Worm (Caenorhabditis elegans) whole organism, young adult: ENCODE measurements around the gene ZK742.3.

Experiments used
- B0035.1 ChIP-seq: sonication (generic microtip); optimal IDR thresholded peaks from 2 replicates; lab custom pipeline; 2016; ENCODE audit warnings: missing genetic modification characterization, mild to moderate bottlenecking, missing compliant biosample characterization, missing genotype, missing genetic modification reagents
- B0336.3 ChIP-seq: fragments of 200-800 bp; sonication (Bioruptor generic); IDR thresholded peaks from 2 replicates; pipeline ENCODE4 v1.3.6; 2022; ENCODE audit warnings: missing genetic modification characterization, missing compliant biosample characterization
- C17E4.6 ChIP-seq: fragments of 200-800 bp; sonication (Bioruptor generic); IDR thresholded peaks from 2 replicates; pipeline ENCODE4 v1.3.6; 2022; ENCODE audit warnings: missing genetic modification reagents, missing genetic modification characterization, missing compliant biosample characterization
- F10E7.11 ChIP-seq: sonication (generic microtip); optimal IDR thresholded peaks from 2 replicates; lab custom pipeline; 2017; ENCODE audit warnings: mild to moderate bottlenecking, missing genetic modification characterization, moderate library complexity, missing compliant biosample characterization
- F33H1.4 ChIP-seq: fragments of 200-800 bp; sonication (Bioruptor generic); IDR thresholded peaks from 2 replicates; pipeline ENCODE4 v1.3.6; 2022; ENCODE audit warnings: missing genetic modification reagents, missing genetic modification characterization, missing compliant biosample characterization
- F49E8.2 ChIP-seq: sonication (generic microtip); optimal IDR thresholded peaks from 3 replicates; lab custom pipeline; 2017; ENCODE audit warnings: missing genetic modification characterization, mild to moderate bottlenecking, missing compliant biosample characterization, antibody characterized with exemption, moderate library complexity; ENCODE audit not compliant: insufficient read depth
- K11D2.4 ChIP-seq: fragments of 200-800 bp; sonication (Bioruptor generic); IDR thresholded peaks from 2 replicates; pipeline ENCODE4 v1.3.6; 2022; ENCODE audit warnings: missing genetic modification reagents, missing genetic modification characterization, missing compliant biosample characterization
- K12H6.12 ChIP-seq: fragments of 200-800 bp; sonication (Bioruptor generic); optimal IDR thresholded peaks from 2 replicates; lab custom pipeline; 2018; ENCODE audit warnings: mild to moderate bottlenecking, missing genetic modification characterization, missing compliant biosample characterization
- T26A5.8 ChIP-seq: sonication (generic microtip); optimal IDR thresholded peaks from 2 replicates; lab custom pipeline; 2016; ENCODE audit warnings: missing genetic modification characterization, missing compliant biosample characterization
- Y56A3A.18 ChIP-seq: fragments of 200-800 bp; sonication (Bioruptor generic); IDR thresholded peaks from 2 replicates; pipeline ENCODE4 v1.3.6; 2022; ENCODE audit warnings: missing genetic modification reagents, missing genetic modification characterization, missing compliant biosample characterization
- ama-1 ChIP-seq, 3 experiments: fragments of 150-350 bp in 1 of 3; sonication (generic microtip) in 2 of 3; optimal IDR thresholded peaks; 2 replicates each; lab custom pipeline; 2014 to 2018; ENCODE audit warnings: missing biosample characterization in 2 of 3, missing genetic modification characterization in 2 of 3, missing genetic modification reagents in 2 of 3
- aptf-3 ChIP-seq: fragments of 200-800 bp; sonication (Bioruptor generic); IDR thresholded peaks from 2 replicates; pipeline ENCODE4 v1.3.6; 2022; ENCODE audit warnings: missing genetic modification characterization, missing compliant biosample characterization
- atf-7 ChIP-seq: sonication (generic microtip); optimal IDR thresholded peaks from 2 replicates; lab custom pipeline; 2017; ENCODE audit warnings: mild to moderate bottlenecking, missing genetic modification characterization, missing compliant biosample characterization
- attf-6 ChIP-seq: fragments of 200-800 bp; sonication (Bioruptor generic); IDR thresholded peaks from 2 replicates; pipeline ENCODE4 v1.3.6; 2022; ENCODE audit warnings: missing genetic modification reagents, missing genetic modification characterization, missing compliant biosample characterization
- bed-2 ChIP-seq: fragments of 200-800 bp; sonication (Bioruptor generic); IDR thresholded peaks from 2 replicates; pipeline ENCODE4 v1.3.6; 2022; ENCODE audit warnings: missing genetic modification reagents, missing genetic modification characterization, missing compliant biosample characterization
- ceh-91 ChIP-seq: fragments of 200-800 bp; sonication (Bioruptor generic); IDR thresholded peaks from 2 replicates; pipeline ENCODE4 v1.3.6; 2022; ENCODE audit warnings: missing genetic modification reagents, missing genetic modification characterization, missing compliant biosample characterization
- chd-7 ChIP-seq: sonication (generic microtip); optimal IDR thresholded peaks from 2 replicates; lab custom pipeline; 2016; ENCODE audit warnings: mild to moderate bottlenecking, missing genetic modification characterization, moderate library complexity, missing compliant biosample characterization
- die-1 ChIP-seq: sonication (generic microtip); optimal IDR thresholded peaks from 2 replicates; lab custom pipeline; 2016; ENCODE audit warnings: missing genotype, mild to moderate bottlenecking, missing genetic modification characterization, missing compliant biosample characterization
- dpff-1 ChIP-seq: sonication (generic microtip); optimal IDR thresholded peaks from 2 replicates; lab custom pipeline; 2017; ENCODE audit warnings: mild to moderate bottlenecking, missing genetic modification characterization, missing compliant biosample characterization
- ekl-4 ChIP-seq: fragments of 200-800 bp; sonication (Bioruptor generic); IDR thresholded peaks from 2 replicates; pipeline ENCODE4 v1.3.6; 2022; ENCODE audit warnings: missing genetic modification reagents, missing genetic modification characterization, missing compliant biosample characterization
- hmg-1.2 ChIP-seq: fragments of 200-800 bp; sonication (Bioruptor generic); IDR thresholded peaks from 2 replicates; pipeline ENCODE4 v1.3.6; 2022; ENCODE audit warnings: missing genetic modification reagents, missing genetic modification characterization, missing compliant biosample characterization
- hmg-20 ChIP-seq: fragments of 200-800 bp; sonication (Bioruptor generic); IDR thresholded peaks from 2 replicates; pipeline ENCODE4 v1.3.6; 2022; ENCODE audit warnings: missing genetic modification reagents, missing genetic modification characterization, missing compliant biosample characterization
- hrde-1 ChIP-seq: sonication (generic microtip); optimal IDR thresholded peaks from 2 replicates; lab custom pipeline; 2016; ENCODE audit warnings: missing genetic modification characterization, mild to moderate bottlenecking, missing compliant biosample characterization, moderate library complexity, missing genotype, missing genetic modification reagents, borderline replicate concordance
- hsf-1 ChIP-seq: fragments of 200-800 bp; sonication (Bioruptor generic); IDR thresholded peaks from 2 replicates; pipeline ENCODE4 v1.3.6; 2022; ENCODE audit warnings: missing genetic modification reagents, missing genetic modification characterization, missing compliant biosample characterization
- let-607 ChIP-seq, 2 experiments: fragments of 200-800 bp in 1 of 2; sonication (Bioruptor generic) in 1 of 2; sonication (generic microtip) in 1 of 2; optimal IDR thresholded peaks; 2 replicates each; lab custom pipeline; 2016 to 2018; ENCODE audit warnings: mild to moderate bottlenecking in 2 of 2, missing compliant biosample characterization in 2 of 2, missing genetic modification characterization in 2 of 2, moderate library complexity in 2 of 2, missing genotype in 1 of 2
- lin-26 ChIP-seq: fragments of 200-800 bp; sonication (Bioruptor generic); IDR thresholded peaks from 2 replicates; pipeline ENCODE4 v1.3.6; 2022; ENCODE audit warnings: missing genetic modification reagents, missing genetic modification characterization, missing compliant biosample characterization
- lin-35 ChIP-seq, 3 experiments: fragments of 150-350 bp in 2 of 3; sonication (generic microtip) in 1 of 3; optimal IDR thresholded peaks; 2 replicates each; lab custom pipeline; 2014 to 2018; ENCODE audit warnings: missing biosample characterization in 3 of 3, missing genetic modification characterization in 3 of 3, missing genetic modification reagents in 3 of 3
- lin-54 ChIP-seq: fragments of 200-800 bp; sonication (Bioruptor generic); optimal IDR thresholded peaks from 2 replicates; lab custom pipeline; 2018; ENCODE audit warnings: mild to moderate bottlenecking, missing genetic modification characterization, missing compliant biosample characterization
- madf-10 ChIP-seq: sonication (generic microtip); optimal IDR thresholded peaks from 2 replicates; lab custom pipeline; 2016; ENCODE audit warnings: mild to moderate bottlenecking, missing genetic modification characterization, missing compliant biosample characterization
- madf-6 ChIP-seq: fragments of 200-800 bp; sonication (Bioruptor generic); IDR thresholded peaks from 2 replicates; pipeline ENCODE4 v1.3.6; 2022; ENCODE audit warnings: missing genetic modification reagents, missing genetic modification characterization, missing compliant biosample characterization
- madf-8 ChIP-seq: fragments of 200-800 bp; sonication (Bioruptor generic); conservative IDR thresholded peaks from 2 replicates; pipeline ENCODE4 v1.3.6; 2022; ENCODE audit warnings: missing genetic modification reagents, missing genetic modification characterization, missing compliant biosample characterization
- nhr-120 ChIP-seq: fragments of 200-800 bp; sonication (Bioruptor generic); IDR thresholded peaks from 2 replicates; pipeline ENCODE4 v1.3.6; 2022; ENCODE audit warnings: missing genetic modification characterization, missing compliant biosample characterization
- rec-8 ChIP-seq, 2 experiments: sonication (generic microtip); optimal IDR thresholded peaks; 2 replicates each; lab custom pipeline; 2016; ENCODE audit warnings: mild to moderate bottlenecking in 2 of 2, missing genetic modification characterization in 2 of 2, missing genetic modification reagents in 2 of 2, missing genotype in 2 of 2, missing biosample characterization in 1 of 2, missing compliant biosample characterization in 1 of 2, moderate library complexity in 1 of 2
- rpc-1 ChIP-seq, 2 experiments: fragments of 150-350 bp in 1 of 2; sonication (generic microtip) in 1 of 2; optimal IDR thresholded peaks; 2 replicates each; lab custom pipeline; 2014 to 2018; ENCODE audit warnings: missing biosample characterization in 1 of 2, missing genetic modification characterization in 1 of 2, missing genetic modification reagents in 1 of 2, missing genotype in 1 of 2
- sea-2 ChIP-seq: fragments of 200-800 bp; sonication (Bioruptor generic); IDR thresholded peaks from 2 replicates; pipeline ENCODE4 v1.3.6; 2022; ENCODE audit warnings: missing genetic modification characterization, missing compliant biosample characterization
- snpc-4 ChIP-seq, 5 experiments: fragments of 150-350 bp in 1 of 5; sonication (generic microtip) in 4 of 5; optimal IDR thresholded peaks; 2 replicates each; lab custom pipeline; 2014 to 2018; ENCODE audit warnings: missing genetic modification characterization in 5 of 5, missing biosample characterization in 3 of 5, antibody characterized with exemption in 2 of 5, mild to moderate bottlenecking in 2 of 5, missing compliant biosample characterization in 2 of 5, missing genotype in 2 of 5, moderate library complexity in 2 of 5, missing genetic modification reagents in 1 of 5
- tlf-1 ChIP-seq: fragments of 200-800 bp; sonication (Bioruptor generic); optimal IDR thresholded peaks from 2 replicates; lab custom pipeline; 2018; ENCODE audit warnings: mild to moderate bottlenecking, missing genetic modification characterization, missing compliant biosample characterization
- unc-130 ChIP-seq: sonication (generic microtip); optimal IDR thresholded peaks from 2 replicates; lab custom pipeline; 2016; ENCODE audit warnings: missing genetic modification reagents, missing genetic modification characterization, missing compliant biosample characterization
- zfh-2 ChIP-seq: fragments of 200-800 bp; sonication (Bioruptor generic); conservative IDR thresholded peaks from 2 replicates; pipeline ENCODE4 v1.3.6; 2022; ENCODE audit warnings: missing genetic modification reagents, missing genetic modification characterization, missing compliant biosample characterization
- ztf-25 ChIP-seq: fragments of 200-800 bp; sonication (Bioruptor generic); IDR thresholded peaks from 2 replicates; pipeline ENCODE4 v1.3.6; 2022; ENCODE audit warnings: missing genetic modification reagents, missing genetic modification characterization, missing compliant biosample characterization
- ztf-26 ChIP-seq: sonication (generic microtip); optimal IDR thresholded peaks from 2 replicates; lab custom pipeline; 2017; ENCODE audit warnings: missing genetic modification characterization, missing compliant biosample characterization

The ZK742.3 gene

ce11 chrV:7781511-7781910 is 28.2 kb downstream of the ZK742.3 start, which contains the start of gene cyp-32A1:
Gene cyp-32A1 (plus strand): TSS chrV:7781811.
- no peak for TF ChIP-seq ama-1 (optimal IDR thresholded peaks at IDR 0.05; lab: Kevin White, UChicago)
- TF ChIP-seq ama-1 (GFP tag; optimal IDR thresholded peaks at IDR 0.05; lab: Kevin White, UChicago): no peak
- no peak for TF ChIP-seq K12H6.12 (tag; lab: Kevin White, UChicago)
- no peak for TF ChIP-seq let-607 (tag; optimal IDR thresholded peaks at IDR 0.05; lab: Kevin White, UChicago)
- no peak for TF ChIP-seq ztf-25 (GFP tag; lab: Robert Waterston, UW)
- TF ChIP-seq rpc-1 (optimal IDR thresholded peaks at IDR 0.05; lab: Kevin White, UChicago): no peak
- TF ChIP-seq rpc-1 (tag; optimal IDR thresholded peaks at IDR 0.05; lab: Kevin White, UChicago): no peak
- no peak for TF ChIP-seq hmg-20 (GFP tag; lab: Robert Waterston, UW)
- no peak for TF ChIP-seq madf-8 (GFP tag; lab: Robert Waterston, UW)
- TF ChIP-seq Y56A3A.18 (GFP tag; lab: Robert Waterston, UW): no peak
- TF ChIP-seq die-1 (tag; lab: Kevin White, UChicago): no peak
- TF ChIP-seq nhr-120: no peak
- no peak for TF ChIP-seq T26A5.8 (tag; lab: Kevin White, UChicago)
- TF ChIP-seq F33H1.4 (GFP tag; lab: Robert Waterston, UW): no peak
- no peak for TF ChIP-seq lin-35 (GFP tag; optimal IDR thresholded peaks at IDR 0.05; lab: Kevin White, UChicago)
- TF ChIP-seq ztf-26 (tag; lab: Kevin White, UChicago): no peak
- no peak for TF ChIP-seq zfh-2 (GFP tag; lab: Robert Waterston, UW)
- no peak for TF ChIP-seq dpff-1 (tag; lab: Kevin White, UChicago)
- TF ChIP-seq B0035.1: no peak
- TF ChIP-seq aptf-3 (GFP tag; lab: Robert Waterston, UW): no peak
- no peak for TF ChIP-seq sea-2
- TF ChIP-seq hmg-1.2 (GFP tag; lab: Robert Waterston, UW): no peak

ce11 chrV:7778999-7779398 is 30.7 kb downstream of the ZK742.3 start:
- TF ChIP-seq bed-2 (GFP tag; lab: Robert Waterston, UW): no peak
- TF ChIP-seq madf-10 (tag; lab: Kevin White, UChicago): no peak
- TF ChIP-seq tlf-1 (GFP tag; lab: Kevin White, UChicago): no peak
- peak; percentile 38 for TF ChIP-seq F49E8.2 (tag; lab: Kevin White, UChicago)
- peak; percentile 44; the same call in 1 of the 2 replicates for TF ChIP-seq ekl-4
- TF ChIP-seq nhr-120: no peak
- peak; percentile 27; the same call in 1 of the 2 replicates for TF ChIP-seq ceh-91 (GFP tag; lab: Robert Waterston, UW)
- TF ChIP-seq atf-7: peak; percentile 18
- no peak for TF ChIP-seq K11D2.4 (GFP tag; lab: Robert Waterston, UW)
- no peak for TF ChIP-seq F10E7.11 (tag; lab: Kevin White, UChicago)
- TF ChIP-seq chd-7 (tag; lab: Kevin White, UChicago): peak; percentile 15
- TF ChIP-seq hsf-1 (GFP tag; lab: Robert Waterston, UW): peak; percentile 61; the same call in 1 of the 2 replicates
- TF ChIP-seq madf-6: peak; percentile 26; the same call in 1 of the 2 replicates
- TF ChIP-seq attf-6: no peak
- TF ChIP-seq let-607 (tag; optimal IDR thresholded peaks at IDR 0.05; lab: Kevin White, UChicago): no peak
- TF ChIP-seq K12H6.12 (tag; lab: Kevin White, UChicago): no peak
- peak; percentile 15 for TF ChIP-seq unc-130 (GFP tag; lab: Kevin White, UChicago)
- TF ChIP-seq hrde-1 (tag; lab: Kevin White, UChicago): peak; percentile 75
- no peak for TF ChIP-seq ama-1 (optimal IDR thresholded peaks at IDR 0.05; lab: Kevin White, UChicago)
- no peak for TF ChIP-seq ama-1 (GFP tag; optimal IDR thresholded peaks at IDR 0.05; lab: Kevin White, UChicago)
- TF ChIP-seq B0336.3 (GFP tag; lab: Robert Waterston, UW): peak; percentile 52; the same call in 1 of the 2 replicates
- no peak for TF ChIP-seq rec-8 (tag; optimal IDR thresholded peaks at IDR 0.05; lab: Kevin White, UChicago)
- no peak for TF ChIP-seq snpc-4 (GFP tag; optimal IDR thresholded peaks at IDR 0.05; lab: Kevin White, UChicago)
- peak in 1 of 4 experiments; percentile 23 for TF ChIP-seq snpc-4 (tag; optimal IDR thresholded peaks at IDR 0.05; lab: Kevin White, UChicago)
- no peak for TF ChIP-seq lin-26 (GFP tag; lab: Robert Waterston, UW)
- peak; percentile 29; the same call in 1 of the 2 replicates for TF ChIP-seq C17E4.6 (GFP tag; lab: Robert Waterston, UW)
- no peak for TF ChIP-seq lin-54 (GFP tag; lab: Kevin White, UChicago)
